ENCODE assay signal across 5 fruit fly cellular contexts in the genomic region with DNA sequence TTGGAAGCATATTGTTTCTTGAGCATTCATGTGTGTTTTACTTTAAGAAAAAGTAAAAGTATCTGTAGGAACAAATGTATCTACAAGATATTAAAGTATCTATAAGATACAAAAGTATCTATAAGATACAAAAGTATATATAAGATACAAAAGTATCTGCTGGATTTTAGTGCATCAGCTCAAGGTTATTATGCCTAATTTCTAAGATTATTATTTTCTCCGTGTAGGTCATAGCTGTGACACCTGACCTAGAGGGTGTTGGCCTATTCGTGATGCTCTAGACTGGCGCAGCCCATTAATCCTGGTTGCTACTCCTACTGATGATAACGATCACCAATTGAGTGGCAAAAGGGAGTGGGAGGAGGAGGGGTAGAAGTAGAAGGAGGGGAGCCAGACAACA.
TF ChIP-seq lines count a peak whose summit lies in the region.

No protein-coding gene starts in this region.

- TF ChIP-seq CTCF in whole organism, embryonic (GFP tag; optimal IDR thresholded peaks at IDR 0.05; lab: Kevin White, UChicago): no peak

TF ChIP-seq in whole organism, 6 proteins besides CTCF, POLR2A, EP300 and RAD21:
- TF ChIP-seq pan (optimal IDR thresholded peaks at IDR 0.05; lab: Kevin White, UChicago) (peak; percentile 55), EcR (GFP tag; optimal IDR thresholded peaks at IDR 0.05; lab: Kevin White, UChicago) (no peak)

TF ChIP-seq in whole organism, embryonic, 481 proteins besides CTCF, POLR2A, EP300 and RAD21:
- TF ChIP-seq CG8388 (GFP tag; optimal IDR thresholded peaks at IDR 0.05; lab: Kevin White, UChicago) (no peak), dmrt11E (tag; optimal IDR thresholded peaks at IDR 0.05; lab: Kevin White, UChicago) (peak; percentile 3), pan (optimal IDR thresholded peaks at IDR 0.05; lab: Kevin White, UChicago) (peak in 1 of 2 experiments; percentile 18), pan (GFP tag; optimal IDR thresholded peaks at IDR 0.05 in 1 of 2, IDR thresholded peaks at IDR 0.05 in 1 of 2) (no peak), bsh (GFP tag; optimal IDR thresholded peaks at IDR 0.05; lab: Kevin White, UChicago) (peak in 1 of 2 experiments; percentile 33)

TF ChIP-seq in whole organism, prepupa, 60 proteins besides CTCF, POLR2A, EP300 and RAD21 (continues in another document):
- no peak for TF ChIP-seq CG6792 (GFP tag; optimal IDR thresholded peaks at IDR 0.05; lab: Kevin White, UChicago)
- no peak for TF ChIP-seq vri (GFP tag; optimal IDR thresholded peaks at IDR 0.05; lab: Kevin White, UChicago)
- TF ChIP-seq esn (GFP tag; optimal IDR thresholded peaks at IDR 0.05; lab: Kevin White, UChicago): no peak
- TF ChIP-seq Blimp-1 (GFP tag; optimal IDR thresholded peaks at IDR 0.05; lab: Kevin White, UChicago): no peak
- peak; percentile 38 for TF ChIP-seq pdm3 (GFP tag; optimal IDR thresholded peaks at IDR 0.05; lab: Kevin White, UChicago)
- peak; percentile 30 for TF ChIP-seq spab (GFP tag; optimal IDR thresholded peaks at IDR 0.05; lab: Kevin White, UChicago)
- TF ChIP-seq CG3032 (tag; optimal IDR thresholded peaks at IDR 0.05; lab: Kevin White, UChicago): peak; percentile 55
- peak; percentile 74 for TF ChIP-seq svp (GFP tag; lab: Kevin White, UChicago)
- peak; percentile 48 for TF ChIP-seq CG10631 (GFP tag; optimal IDR thresholded peaks at IDR 0.05; lab: Kevin White, UChicago)
- peak; percentile 9 for TF ChIP-seq topi (GFP tag; optimal IDR thresholded peaks at IDR 0.05; lab: Kevin White, UChicago)
- no peak for TF ChIP-seq CG16779 (tag; optimal IDR thresholded peaks at IDR 0.05; lab: Kevin White, UChicago)
- TF ChIP-seq net (GFP tag; optimal IDR thresholded peaks at IDR 0.05; lab: Kevin White, UChicago): peak; percentile 3
- TF ChIP-seq Hr4 (GFP tag; optimal IDR thresholded peaks at IDR 0.05; lab: Kevin White, UChicago): no peak
- no peak for TF ChIP-seq CG31627 (GFP tag; optimal IDR thresholded peaks at IDR 0.05; lab: Kevin White, UChicago)
- TF ChIP-seq dac (GFP tag; optimal IDR thresholded peaks at IDR 0.05; lab: Kevin White, UChicago): no peak
- no peak for TF ChIP-seq Gug (GFP tag; IDR thresholded peaks at IDR 0.05; lab: Robert Waterston, UW)
- no peak for TF ChIP-seq CG3919 (GFP tag; optimal IDR thresholded peaks at IDR 0.05; lab: Kevin White, UChicago)
- TF ChIP-seq Smox (GFP tag; optimal IDR thresholded peaks at IDR 0.05; lab: Kevin White, UChicago): peak; percentile 14
- TF ChIP-seq fkh (GFP tag; optimal IDR thresholded peaks at IDR 0.05; lab: Kevin White, UChicago): no peak
- no peak for TF ChIP-seq Lpt (GFP tag; optimal IDR thresholded peaks at IDR 0.05; lab: Kevin White, UChicago)
- peak; percentile 55 for TF ChIP-seq Met (GFP tag; optimal IDR thresholded peaks at IDR 0.05; lab: Kevin White, UChicago)
- no peak for TF ChIP-seq Hr38 (GFP tag; optimal IDR thresholded peaks at IDR 0.05; lab: Kevin White, UChicago)
- TF ChIP-seq Ets96B (tag; optimal IDR thresholded peaks at IDR 0.05; lab: Kevin White, UChicago): peak; percentile 35
- TF ChIP-seq dsx (GFP tag; optimal IDR thresholded peaks at IDR 0.05; lab: Kevin White, UChicago; ENCODE audit: poor library complexity, severe bottlenecking): peak; percentile 29
- TF ChIP-seq lz (GFP tag; optimal IDR thresholded peaks at IDR 0.05; lab: Kevin White, UChicago): peak; percentile 29
- TF ChIP-seq CG6163 (GFP tag; IDR thresholded peaks at IDR 0.05; lab: Robert Waterston, UW): no peak
- peak; percentile 53 for TF ChIP-seq achi (GFP tag; optimal IDR thresholded peaks at IDR 0.05; lab: Kevin White, UChicago)

TF ChIP-seq in whole organism, pupa, 21 proteins besides CTCF, POLR2A, EP300 and RAD21:
- TF ChIP-seq CG9948 (tag; optimal IDR thresholded peaks at IDR 0.05; lab: Kevin White, UChicago): peak; percentile 54
- TF ChIP-seq CG14655 (GFP tag; optimal IDR thresholded peaks at IDR 0.05; lab: Kevin White, UChicago): peak; percentile 60
- peak; percentile 67 for TF ChIP-seq CG8159 (tag; optimal IDR thresholded peaks at IDR 0.05; lab: Kevin White, UChicago)
- peak; percentile 10 for TF ChIP-seq Pif1A (GFP tag; optimal IDR thresholded peaks at IDR 0.05; lab: Kevin White, UChicago)
- peak; percentile 33 for TF ChIP-seq EcR (GFP tag; optimal IDR thresholded peaks at IDR 0.05; lab: Kevin White, UChicago)
- peak; percentile 20 for TF ChIP-seq Pif1B (GFP tag; optimal IDR thresholded peaks at IDR 0.05; lab: Kevin White, UChicago)
- no peak for TF ChIP-seq D1 (tag; optimal IDR thresholded peaks at IDR 0.05; lab: Kevin White, UChicago)
- TF ChIP-seq CG15710 (tag; optimal IDR thresholded peaks at IDR 0.05; lab: Kevin White, UChicago): peak; percentile 49
- TF ChIP-seq CG32121 (GFP tag; IDR thresholded peaks at IDR 0.05; lab: Robert Waterston, UW): no peak
- no peak for TF ChIP-seq fd96Ca (GFP tag; IDR thresholded peaks at IDR 0.05; lab: Robert Waterston, UW)
- TF ChIP-seq CG34367 (tag; optimal IDR thresholded peaks at IDR 0.05; lab: Kevin White, UChicago): peak; percentile 31
- TF ChIP-seq CG4496 (GFP tag; IDR thresholded peaks at IDR 0.05; lab: Robert Waterston, UW): peak; percentile 24; the same call in 1 of the 3 replicates
- TF ChIP-seq gl (tag; optimal IDR thresholded peaks at IDR 0.05; lab: Kevin White, UChicago): no peak
- peak; percentile 34 for TF ChIP-seq CG17806 (tag; optimal IDR thresholded peaks at IDR 0.05; lab: Kevin White, UChicago)
- TF ChIP-seq CG8301 (tag; optimal IDR thresholded peaks at IDR 0.05; lab: Kevin White, UChicago): peak; percentile 26
- TF ChIP-seq CG13204 (GFP tag; optimal IDR thresholded peaks at IDR 0.05; lab: Kevin White, UChicago): no peak

TF ChIP-seq in whole organism, wandering third instar larva, 38 proteins besides CTCF, POLR2A, EP300 and RAD21:
- TF ChIP-seq h (GFP tag; optimal IDR thresholded peaks at IDR 0.05; lab: Kevin White, UChicago): peak; percentile 9
- no peak for TF ChIP-seq CrebA (GFP tag; optimal IDR thresholded peaks at IDR 0.05; lab: Kevin White, UChicago; ENCODE audit: borderline replicate concordance)
- peak; percentile 25 for TF ChIP-seq woc (GFP tag; optimal IDR thresholded peaks at IDR 0.05; lab: Kevin White, UChicago)
